Fruit fly (Drosophila melanogaster): ENCODE data around the gene CG3437.

The CG3437 gene

DNA sequence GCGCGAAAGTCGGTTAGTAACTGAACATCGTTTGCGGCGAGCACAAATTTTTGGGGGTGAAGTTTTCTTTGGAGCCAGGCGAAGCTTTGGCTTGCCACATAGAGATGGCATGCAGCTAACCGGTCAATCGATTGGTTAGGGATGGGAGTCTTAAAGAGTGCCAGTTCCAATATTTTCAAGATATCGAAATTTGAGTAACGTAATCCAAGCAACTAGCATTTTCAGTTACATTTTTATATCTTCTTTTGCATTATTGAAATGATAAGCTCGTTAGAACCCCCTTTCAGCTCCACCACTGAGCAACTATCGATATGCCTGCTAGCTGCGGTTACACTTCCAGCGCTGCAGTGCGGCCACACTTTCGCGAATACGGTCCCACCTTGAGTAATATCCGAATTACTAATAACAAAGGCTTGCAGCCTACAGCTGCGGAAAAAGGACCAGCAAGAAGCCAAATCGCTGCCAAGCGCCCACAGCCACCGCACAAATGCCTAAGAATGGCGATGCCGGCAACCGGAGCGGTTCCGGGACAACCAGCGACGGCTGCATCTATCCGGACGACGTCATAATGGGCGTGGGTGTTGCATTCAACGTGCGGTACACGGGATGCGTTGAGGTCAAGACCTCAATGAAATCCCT, 30.7 kb downstream of the CG3437 start, which contains the start of the genes Atat and Shc (continued):
- TF ChIP-seq sqz (GFP tag; optimal IDR thresholded peaks at IDR 0.05) (peak; percentile 74), CG4328 (GFP tag; optimal IDR thresholded peaks at IDR 0.05) (peak; percentile 97), dpn (GFP tag; optimal IDR thresholded peaks at IDR 0.05) (peak; percentile 100), seq (GFP tag; IDR thresholded peaks at IDR 0.05) (peak; percentile 98), Max (GFP tag; optimal IDR thresholded peaks at IDR 0.05) (peak; percentile 99), C15 (GFP tag; IDR thresholded peaks at IDR 0.05) (peak; percentile 99), CG15601 (tag; optimal IDR thresholded peaks at IDR 0.05) (peak; percentile 97), croc (GFP tag; conservative IDR thresholded peaks at IDR 0.05) (peak; percentile 99), br (optimal IDR thresholded peaks at IDR 0.05) (no peak), CG4360 (GFP tag; IDR thresholded peaks at IDR 0.05) (peak; percentile 87), CG2712 (tag; optimal IDR thresholded peaks at IDR 0.05) (peak; percentile 98), dmrt11E (tag; optimal IDR thresholded peaks at IDR 0.05) (peak; percentile 98), Doc3 (GFP tag; IDR thresholded peaks at IDR 0.05; ENCODE audit: partially characterized antibody) (peak; percentile 90), CG11093 (GFP tag; IDR thresholded peaks at IDR 0.05) (peak; percentile 100), slou (GFP tag; optimal IDR thresholded peaks at IDR 0.05) (peak; percentile 99), CG7271 (tag; optimal IDR thresholded peaks at IDR 0.05) (peak; percentile 96), CG2875 (GFP tag; optimal IDR thresholded peaks at IDR 0.05) (peak; percentile 95), Opbp (GFP tag; IDR thresholded peaks at IDR 0.05; ENCODE audit: partially characterized antibody) (peak; percentile 89), dan (GFP tag; IDR thresholded peaks at IDR 0.05) (peak; percentile 99), abd-A (tag; optimal IDR thresholded peaks at IDR 0.05) (peak; percentile 85), CG3995 (GFP tag; optimal IDR thresholded peaks at IDR 0.05) (peak; percentile 88), CG8281 (tag; optimal IDR thresholded peaks at IDR 0.05) (peak; percentile 92), CG11085 (GFP tag; IDR thresholded peaks at IDR 0.05) (peak; percentile 100), CG14860 (GFP tag; IDR thresholded peaks at IDR 0.05; ENCODE audit: partially characterized antibody) (peak; percentile 91), fd3F (GFP tag; optimal IDR thresholded peaks at IDR 0.05) (peak; percentile 99), bsh (GFP tag; optimal IDR thresholded peaks at IDR 0.05) (peak; percentile 72 to 98), gce (GFP tag; IDR thresholded peaks at IDR 0.05) (peak; percentile 98), CG9817 (tag; optimal IDR thresholded peaks at IDR 0.05) (peak; percentile 100), CoRest (tag; optimal IDR thresholded peaks at IDR 0.05) (peak; percentile 99), Chrac-16 (GFP tag; optimal IDR thresholded peaks at IDR 0.05) (peak; percentile 100), Atf3 (GFP tag; optimal IDR thresholded peaks at IDR 0.05) (peak; percentile 99), stwl (tag; optimal IDR thresholded peaks at IDR 0.05) (peak; percentile 48), CG15514 (GFP tag; optimal IDR thresholded peaks at IDR 0.05) (peak; percentile 96), usp (GFP tag; optimal IDR thresholded peaks at IDR 0.05) (no peak), nerfin-2 (GFP tag; IDR thresholded peaks at IDR 0.05; ENCODE audit: partially characterized antibody) (peak; percentile 77), Ssrp (tag; optimal IDR thresholded peaks at IDR 0.05) (peak; percentile 99), Taf1 (GFP tag; IDR thresholded peaks at IDR 0.05) (peak; percentile 99), pnt (GFP tag; optimal IDR thresholded peaks at IDR 0.05) (peak; percentile 100), rib (GFP tag; IDR thresholded peaks at IDR 0.05) (peak; percentile 99), zfh2 (GFP tag; optimal IDR thresholded peaks at IDR 0.05) (peak; percentile 100), tll (GFP tag; optimal IDR thresholded peaks at IDR 0.05) (peak; percentile 50 to 94), CG18599 (GFP tag; optimal IDR thresholded peaks at IDR 0.05) (peak; percentile 99), pzg (GFP tag; optimal IDR thresholded peaks at IDR 0.05) (peak; percentile 97), CG16815 (GFP tag; optimal IDR thresholded peaks at IDR 0.05) (peak; percentile 100), sna (GFP tag; IDR thresholded peaks at IDR 0.05; ENCODE audit: partially characterized antibody) (peak; percentile 92), Bteb2 (GFP tag; optimal IDR thresholded peaks at IDR 0.05) (peak; percentile 99), CG5180 (GFP tag; optimal IDR thresholded peaks at IDR 0.05) (peak; percentile 83), chn (GFP tag; optimal IDR thresholded peaks at IDR 0.05) (peak; percentile 100)
